Worm (Caenorhabditis elegans) whole organism, L1 larva: Measurements from ENCODE around the gene prx-5.

Source experiments
- C16A3.4 ChIP-seq: fragments of 150-350 bp; optimal IDR thresholded peaks from 2 replicates; lab custom pipeline; 2014; ENCODE audit warnings: missing biosample characterization, missing genetic modification characterization
- Y116A8C.19 ChIP-seq: sonication (generic microtip); optimal IDR thresholded peaks from 2 replicates; lab custom pipeline; 2016; ENCODE audit warnings: missing compliant biosample characterization, missing genetic modification characterization, borderline replicate concordance
- aha-1 ChIP-seq: fragments of 150-350 bp; optimal IDR thresholded peaks from 2 replicates; lab custom pipeline; 2014; ENCODE audit warnings: missing biosample characterization, missing genetic modification characterization
- blmp-1 ChIP-seq: fragments of 150-350 bp; optimal IDR thresholded peaks from 2 replicates; lab custom pipeline; 2014; ENCODE audit warnings: missing biosample characterization, missing genetic modification characterization
- ceh-63 ChIP-seq: fragments of 200-800 bp; sonication (Bioruptor generic); optimal IDR thresholded peaks from 2 replicates; lab custom pipeline; 2018; ENCODE audit warnings: mild to moderate bottlenecking, missing genetic modification characterization, missing compliant biosample characterization
- ceh-8 ChIP-seq: fragments of 200-800 bp; sonication (Bioruptor generic); optimal IDR thresholded peaks from 2 replicates; lab custom pipeline; 2018; ENCODE audit warnings: mild to moderate bottlenecking, missing genetic modification characterization, moderate library complexity, missing compliant biosample characterization
- dpl-1 ChIP-seq, 3 experiments: fragments of 150-350 bp in 2 of 3; sonication (generic microtip) in 1 of 3; optimal IDR thresholded peaks; 2 replicates each; lab custom pipeline; 2014 to 2017; ENCODE audit warnings: missing biosample characterization in 3 of 3, missing genetic modification characterization in 3 of 3, missing genetic modification reagents in 3 of 3
- dsc-1 ChIP-seq: sonication (generic microtip); optimal IDR thresholded peaks from 2 replicates; lab custom pipeline; 2016; ENCODE audit warnings: mild to moderate bottlenecking, missing genetic modification characterization, missing compliant biosample characterization
- efl-1 ChIP-seq, 4 experiments: fragments of 150-350 bp; optimal IDR thresholded peaks in 3 of 4; peaks in 1 of 4; 1 replicate in 1 of 4; 2 replicates in 3 of 4; lab custom pipeline; 2014; ENCODE audit warnings: missing biosample characterization in 2 of 4, missing genetic modification characterization in 2 of 4, missing genetic modification reagents in 2 of 4
- egl-27 ChIP-seq, 2 experiments: fragments of 150-350 bp in 1 of 2; sonication (generic microtip); optimal IDR thresholded peaks; 3 replicates each; lab custom pipeline; 2017 to 2018; ENCODE audit warnings: missing biosample characterization in 2 of 2, missing genetic modification characterization in 2 of 2, missing genetic modification reagents in 2 of 2
- elt-2 ChIP-seq: sonication (generic microtip); optimal IDR thresholded peaks from 2 replicates; lab custom pipeline; 2016; ENCODE audit warnings: missing genetic modification characterization, mild to moderate bottlenecking, inconsistent platforms, missing compliant biosample characterization, missing genetic modification reagents
- elt-3 ChIP-seq, 6 experiments: fragments of 150-350 bp in 1 of 6; sonication (generic microtip); optimal IDR thresholded peaks; 2 replicates each; lab custom pipeline; 2017 to 2018; ENCODE audit warnings: missing biosample characterization in 6 of 6, missing genetic modification characterization in 6 of 6, inconsistent platforms in 1 of 6
- fkh-8 ChIP-seq: sonication (generic microtip); optimal IDR thresholded peaks from 2 replicates; lab custom pipeline; 2016; ENCODE audit warnings: mild to moderate bottlenecking, missing genetic modification characterization, missing compliant biosample characterization
- fos-1 ChIP-seq: fragments of 150-350 bp; optimal IDR thresholded peaks from 2 replicates; lab custom pipeline; 2014; ENCODE audit warnings: missing biosample characterization, missing genetic modification characterization
- grh-1 ChIP-seq: fragments of 200-800 bp; sonication (Bioruptor generic); IDR thresholded peaks from 2 replicates; pipeline ENCODE4 v1.3.6; 2022; ENCODE audit warnings: missing genetic modification reagents, missing genetic modification characterization, missing compliant biosample characterization
- hlh-17 ChIP-seq: fragments of 200-800 bp; sonication (Bioruptor generic); optimal IDR thresholded peaks from 2 replicates; lab custom pipeline; 2018; ENCODE audit warnings: missing genetic modification characterization, mild to moderate bottlenecking, missing compliant biosample characterization, moderate library complexity, borderline replicate concordance
- lin-13 ChIP-seq: fragments of 150-350 bp; optimal IDR thresholded peaks from 2 replicates; lab custom pipeline; 2014; ENCODE audit warnings: missing biosample characterization, missing genetic modification reagents, missing genetic modification characterization
- lin-14 ChIP-seq: fragments of 200-800 bp; sonication (Bioruptor generic); optimal IDR thresholded peaks from 2 replicates; lab custom pipeline; 2018; ENCODE audit warnings: mild to moderate bottlenecking, missing genetic modification characterization, moderate library complexity, missing compliant biosample characterization
- lin-35 ChIP-seq, 2 experiments: fragments of 150-350 bp; optimal IDR thresholded peaks; 2 replicates each; lab custom pipeline; 2014; ENCODE audit warnings: missing biosample characterization in 2 of 2, missing genetic modification characterization in 2 of 2, missing genetic modification reagents in 2 of 2
- lir-3 ChIP-seq: sonication (generic microtip); optimal IDR thresholded peaks from 2 replicates; lab custom pipeline; 2016; ENCODE audit warnings: mild to moderate bottlenecking, missing genetic modification characterization, moderate library complexity, missing compliant biosample characterization; ENCODE audit not compliant: poor library complexity
- lsy-2 ChIP-seq, 2 experiments: fragments of 150-350 bp; optimal IDR thresholded peaks; 2 replicates each; lab custom pipeline; 2014; ENCODE audit warnings: missing biosample characterization in 2 of 2, missing genetic modification characterization in 2 of 2
- mab-9 ChIP-seq: fragments of 200-800 bp; sonication (Bioruptor generic); IDR thresholded peaks from 2 replicates; pipeline ENCODE4 v1.3.6; 2022; ENCODE audit warnings: missing genetic modification reagents, missing genetic modification characterization, missing compliant biosample characterization
- mdl-1 ChIP-seq, 2 experiments: fragments of 150-350 bp; optimal IDR thresholded peaks; 2 replicates each; lab custom pipeline; 2014 to 2017; ENCODE audit warnings: missing biosample characterization in 2 of 2, missing genetic modification characterization in 2 of 2, inconsistent platforms in 1 of 2
- mef-2 ChIP-seq: fragments of 150-350 bp; optimal IDR thresholded peaks from 2 replicates; lab custom pipeline; 2014; ENCODE audit warnings: missing biosample characterization, missing genetic modification characterization
- nhr-12 ChIP-seq: sonication (generic microtip); optimal IDR thresholded peaks from 2 replicates; lab custom pipeline; 2017; ENCODE audit warnings: missing biosample characterization, missing genetic modification characterization
- nhr-19 ChIP-seq: fragments of 200-800 bp; sonication (Bioruptor generic); conservative IDR thresholded peaks from 2 replicates; pipeline ENCODE4 v1.3.6; 2022; ENCODE audit warnings: missing genetic modification characterization, missing compliant biosample characterization
- nhr-20 ChIP-seq: sonication (generic microtip); optimal IDR thresholded peaks from 2 replicates; lab custom pipeline; 2016; ENCODE audit warnings: mild to moderate bottlenecking, missing genetic modification characterization, missing compliant biosample characterization
- nhr-47 ChIP-seq: sonication (generic microtip); optimal IDR thresholded peaks from 2 replicates; lab custom pipeline; 2016; ENCODE audit warnings: mild to moderate bottlenecking, missing genetic modification characterization, moderate library complexity, missing compliant biosample characterization
- nhr-71 ChIP-seq: sonication (generic microtip); optimal IDR thresholded peaks from 2 replicates; lab custom pipeline; 2016; ENCODE audit warnings: mild to moderate bottlenecking, missing genetic modification characterization, moderate library complexity, missing compliant biosample characterization
- nhr-85 ChIP-seq: sonication (generic microtip); peaks from one replicate; lab custom pipeline; 2016; ENCODE audit warnings: missing genetic modification characterization, inconsistent platforms, missing compliant biosample characterization
- nhr-90 ChIP-seq: sonication (generic microtip); optimal IDR thresholded peaks from 2 replicates; lab custom pipeline; 2016; ENCODE audit warnings: mild to moderate bottlenecking, missing genetic modification characterization, missing compliant biosample characterization; ENCODE audit not compliant: poor library complexity
- pqm-1 ChIP-seq: sonication (generic microtip); optimal IDR thresholded peaks from 3 replicates; lab custom pipeline; 2017; ENCODE audit warnings: missing biosample characterization, missing genetic modification characterization
- rnt-1 ChIP-seq: sonication (generic microtip); optimal IDR thresholded peaks from 2 replicates; lab custom pipeline; 2016; ENCODE audit warnings: mild to moderate bottlenecking, missing genetic modification characterization, moderate library complexity, missing compliant biosample characterization
- snu-23 ChIP-seq: sonication (generic microtip); optimal IDR thresholded peaks from 2 replicates; lab custom pipeline; 2016; ENCODE audit warnings: missing genetic modification characterization, missing compliant biosample characterization
- sptf-1 ChIP-seq: fragments of 150-350 bp; optimal IDR thresholded peaks from 2 replicates; lab custom pipeline; 2014; ENCODE audit warnings: missing biosample characterization, missing genetic modification characterization
- tbx-2 ChIP-seq: sonication (generic microtip); optimal IDR thresholded peaks from 2 replicates; lab custom pipeline; 2016; ENCODE audit warnings: missing genetic modification characterization, missing compliant biosample characterization
- unc-130 ChIP-seq: fragments of 150-350 bp; optimal IDR thresholded peaks from 2 replicates; lab custom pipeline; 2017; ENCODE audit warnings: missing biosample characterization, missing genetic modification characterization, inconsistent platforms
- unc-62 ChIP-seq: fragments of 150-350 bp; optimal IDR thresholded peaks from 2 replicates; lab custom pipeline; 2014; ENCODE audit warnings: missing biosample characterization, missing genetic modification reagents, missing genetic modification characterization
- unc-86 ChIP-seq: sonication (generic microtip); optimal IDR thresholded peaks from 2 replicates; lab custom pipeline; 2016; ENCODE audit warnings: missing genetic modification characterization, missing compliant biosample characterization

Gene prx-5

DNA sequence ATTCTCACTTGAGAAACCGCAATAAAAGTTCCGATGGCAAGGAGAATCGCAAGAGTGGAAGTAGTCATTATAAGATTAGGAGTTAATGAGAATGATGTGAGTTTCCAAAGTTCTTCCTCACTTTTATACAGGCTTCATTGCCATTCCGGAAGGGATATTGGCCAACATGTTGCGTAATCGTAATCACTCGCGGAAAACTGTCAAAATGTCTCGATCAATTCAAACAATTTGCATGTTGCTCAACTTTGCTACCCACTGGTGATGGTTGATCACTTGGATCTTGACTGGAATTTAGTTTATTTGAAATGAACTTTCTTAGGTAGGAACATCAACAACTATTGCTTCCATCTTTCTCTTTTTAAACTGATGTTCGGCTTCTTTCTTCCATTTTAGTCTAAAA is 32.8 kb downstream of the prx-5 start, which contains the start of gene idpb-4:
idpb-4 (minus strand) TSS at position 101 of the 400 bp plus-strand sequence.
- TF ChIP-seq efl-1 (optimal IDR thresholded peaks at IDR 0.05; lab: Kevin White, UChicago) (no peak), efl-1 (GFP tag; optimal IDR thresholded peaks at IDR 0.05 in 1 of 2; lab: Kevin White, UChicago) (peak in 1 of 2 experiments; percentile 24), rnt-1 (no peak)
- TF ChIP-seq, all 84 proteins: peak for 1

DNA sequence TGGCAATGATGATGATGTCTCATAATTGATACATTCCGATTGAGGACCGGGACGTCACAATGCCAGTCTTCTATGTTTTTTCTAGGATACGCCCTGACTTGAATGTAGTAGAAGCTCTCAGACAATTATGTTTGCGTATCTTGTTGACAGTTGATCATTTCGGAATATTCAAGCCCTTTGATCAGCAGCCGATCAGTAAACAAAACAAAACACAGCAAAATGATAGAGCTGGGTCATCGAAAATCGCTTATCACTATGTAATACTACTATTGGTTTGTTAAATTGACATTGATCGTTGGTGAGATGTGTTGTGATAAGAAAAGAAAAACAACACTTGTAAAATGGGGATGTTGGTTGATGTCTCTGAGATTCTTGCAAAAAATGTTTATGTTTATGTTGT is 33.6 kb downstream of the prx-5 start:
- TF ChIP-seq elt-2: peak; percentile 22
- no peak for TF ChIP-seq ceh-63 (GFP tag; lab: Kevin White, UChicago)
- TF ChIP-seq nhr-12 (tag; lab: Kevin White, UChicago): no peak
- no peak for TF ChIP-seq lin-13 (GFP tag; lab: Kevin White, UChicago)
- no peak for TF ChIP-seq fos-1
- TF ChIP-seq efl-1 (optimal IDR thresholded peaks at IDR 0.05; lab: Kevin White, UChicago): no peak
- TF ChIP-seq efl-1 (GFP tag; optimal IDR thresholded peaks at IDR 0.05 in 1 of 2; lab: Kevin White, UChicago): peak in 1 of 2 experiments; percentile 23
- TF ChIP-seq fkh-8 (tag; lab: Kevin White, UChicago): no peak
- TF ChIP-seq dpl-1 (GFP tag; optimal IDR thresholded peaks at IDR 0.05; lab: Kevin White, UChicago): no peak
- TF ChIP-seq snu-23: no peak
- TF ChIP-seq Y116A8C.19: no peak
- TF ChIP-seq, all 84 proteins: peak for 2

DNA sequence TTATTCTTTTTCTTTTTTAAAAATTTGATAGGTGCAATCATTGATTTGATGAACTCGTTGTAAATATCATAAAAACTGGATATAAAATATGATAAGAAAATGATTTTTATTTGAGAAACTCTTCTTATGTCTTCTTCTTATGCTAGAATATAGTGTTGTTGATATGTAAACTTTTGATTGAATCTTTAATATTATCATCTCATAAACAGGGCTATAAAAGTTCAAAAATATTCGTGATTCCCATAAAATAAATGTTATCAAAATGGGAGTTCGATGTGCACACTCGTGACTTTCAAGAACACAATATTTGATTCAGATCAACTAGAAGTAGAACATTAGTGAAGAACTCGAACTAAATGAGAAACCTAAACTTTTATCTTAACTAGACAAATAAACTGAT is 34.3 kb downstream of the prx-5 start:
- TF ChIP-seq sptf-1 (tag; lab: Kevin White, UChicago): no peak
- TF ChIP-seq lin-35 (GFP tag; optimal IDR thresholded peaks at IDR 0.05; lab: Kevin White, UChicago): no peak
- TF ChIP-seq elt-2: peak; percentile 62
- peak; percentile 3 for TF ChIP-seq nhr-71 (tag; lab: Kevin White, UChicago)

DNA sequence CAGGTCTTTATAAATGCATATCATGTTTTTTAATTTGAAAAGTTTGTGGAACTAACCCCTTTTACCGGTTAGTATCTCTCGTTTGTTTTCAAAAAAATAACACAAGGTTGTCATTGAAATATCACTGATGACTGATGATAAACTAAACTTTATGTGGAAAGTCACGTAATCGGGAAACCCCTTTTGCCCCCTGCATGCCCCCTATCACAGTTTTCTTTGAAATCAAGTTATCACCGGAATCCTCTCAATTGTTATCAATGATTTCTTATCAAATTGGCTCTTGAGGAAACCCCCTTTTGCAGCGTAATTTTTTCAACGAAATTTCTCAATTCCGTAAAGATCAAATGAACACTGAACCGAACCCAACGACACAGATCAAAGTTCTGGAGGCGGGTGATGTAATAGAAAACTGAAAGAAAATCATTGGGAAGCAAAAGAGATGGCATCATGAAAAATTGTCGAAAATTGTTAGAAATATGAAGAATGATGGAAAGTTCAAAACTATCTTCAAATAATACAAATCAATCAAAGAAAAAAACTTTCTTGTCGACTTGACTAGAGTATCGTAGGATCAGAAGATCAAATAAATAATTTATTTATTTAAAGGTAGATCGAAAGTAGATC is 35.8 kb downstream of the prx-5 start:
- TF ChIP-seq ceh-8 (GFP tag; lab: Kevin White, UChicago): no peak
- peak; percentile 93 for TF ChIP-seq nhr-20 (tag; lab: Kevin White, UChicago)
- TF ChIP-seq Y116A8C.19: no peak
- TF ChIP-seq nhr-19 (GFP tag; lab: Robert Waterston, UW): peak; percentile 77
- TF ChIP-seq lir-3 (tag; lab: Kevin White, UChicago): no peak
- TF ChIP-seq mef-2: no peak
- TF ChIP-seq unc-62 (GFP tag; lab: Kevin White, UChicago): no peak
- peak; percentile 77 to 97 (median 95) for TF ChIP-seq elt-3 (tag; optimal IDR thresholded peaks at IDR 0.05; lab: Kevin White, UChicago)
- peak; percentile 93 for TF ChIP-seq elt-2
- TF ChIP-seq lsy-2 (tag; optimal IDR thresholded peaks at IDR 0.05; lab: Kevin White, UChicago): peak; percentile 5
- TF ChIP-seq nhr-90: peak; percentile 74
- peak in 1 of 2 experiments; percentile 15 for TF ChIP-seq efl-1 (optimal IDR thresholded peaks at IDR 0.05; lab: Kevin White, UChicago)
- TF ChIP-seq efl-1 (GFP tag; optimal IDR thresholded peaks at IDR 0.05 in 1 of 2; lab: Kevin White, UChicago): peak in 1 of 2 experiments; percentile 89
- TF ChIP-seq aha-1: peak; percentile 46
- TF ChIP-seq mdl-1 (tag; optimal IDR thresholded peaks at IDR 0.05; lab: Kevin White, UChicago): peak in 1 of 2 experiments; percentile 63
- TF ChIP-seq unc-130 (tag; lab: Kevin White, UChicago): peak; percentile 23
- TF ChIP-seq unc-86 (tag; lab: Kevin White, UChicago): no peak
- peak; percentile 14 for TF ChIP-seq C16A3.4
- peak; percentile 76 for TF ChIP-seq grh-1 (GFP tag; lab: Robert Waterston, UW)
- no peak for TF ChIP-seq hlh-17 (GFP tag; lab: Kevin White, UChicago)
- no peak for TF ChIP-seq dsc-1 (tag; lab: Kevin White, UChicago)
- peak; percentile 83 for TF ChIP-seq blmp-1
- TF ChIP-seq pqm-1 (tag; lab: Kevin White, UChicago): peak; percentile 63
- TF ChIP-seq tbx-2 (tag; lab: Kevin White, UChicago): peak; percentile 65
- peak; percentile 80 for TF ChIP-seq lin-14
- peak in 1 of 2 experiments; percentile 40 for TF ChIP-seq lin-35 (GFP tag; optimal IDR thresholded peaks at IDR 0.05; lab: Kevin White, UChicago)
- peak; percentile 96 for TF ChIP-seq nhr-85 (tag; lab: Kevin White, UChicago)
- TF ChIP-seq sptf-1 (tag; lab: Kevin White, UChicago): no peak
- TF ChIP-seq snu-23: peak; percentile 70
- TF ChIP-seq nhr-71 (tag; lab: Kevin White, UChicago): peak; percentile 83
- TF ChIP-seq mab-9 (GFP tag; lab: Robert Waterston, UW): no peak
- TF ChIP-seq fos-1: peak; percentile 41
- peak; percentile 45 for TF ChIP-seq nhr-47 (tag; lab: Kevin White, UChicago)
- TF ChIP-seq egl-27 (tag; optimal IDR thresholded peaks at IDR 0.05; lab: Kevin White, UChicago): peak in 1 of 2 experiments; percentile 19
